Fruit fly (Drosophila melanogaster): Measurements from ENCODE around the gene CG7142.

Gene CG7142

DNA sequence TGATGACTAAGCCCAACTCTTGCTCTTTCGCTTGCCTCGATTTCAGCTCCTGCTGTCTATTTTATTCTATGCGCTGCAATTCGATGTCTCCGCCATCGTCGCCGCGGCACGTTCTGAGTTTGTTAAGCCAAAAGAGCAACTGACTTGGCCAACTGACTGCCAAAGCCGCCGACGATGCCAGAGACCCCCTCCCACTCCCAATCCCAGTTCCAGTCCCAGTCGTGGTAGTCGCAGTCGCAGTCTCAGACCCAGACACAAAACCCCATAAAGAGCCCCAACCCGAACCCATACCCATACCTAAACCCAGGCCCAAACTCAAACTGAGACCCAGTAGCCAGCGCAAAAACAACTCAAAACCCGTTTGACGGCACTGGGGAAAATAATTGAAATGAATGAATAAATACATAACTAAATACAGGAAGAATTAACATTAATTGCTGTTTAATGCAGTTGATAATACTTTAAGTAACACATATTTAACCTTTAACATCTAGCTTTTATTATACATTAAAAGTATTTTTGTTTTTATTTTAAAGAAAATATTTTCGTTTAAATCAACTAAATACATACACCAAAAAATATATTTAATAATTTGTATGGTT, 31.5 kb upstream of the CG7142 start (continued):
- TF ChIP-seq fkh (GFP tag; optimal IDR thresholded peaks at IDR 0.05) (no peak), Sox15 (GFP tag; optimal IDR thresholded peaks at IDR 0.05) (no peak), CG8319 (GFP tag; optimal IDR thresholded peaks at IDR 0.05) (no peak), Smox (GFP tag; optimal IDR thresholded peaks at IDR 0.05) (peak; percentile 8), CG1621 (tag; optimal IDR thresholded peaks at IDR 0.05) (peak; percentile 12), topi (GFP tag; optimal IDR thresholded peaks at IDR 0.05) (no peak), CG10631 (GFP tag; optimal IDR thresholded peaks at IDR 0.05) (peak; percentile 58), Lpt (GFP tag; optimal IDR thresholded peaks at IDR 0.05) (no peak), CG34406 (GFP tag; optimal IDR thresholded peaks at IDR 0.05) (peak; percentile 54), CG10669 (GFP tag; optimal IDR thresholded peaks at IDR 0.05) (no peak), Eip93F (GFP tag; optimal IDR thresholded peaks at IDR 0.05) (no peak), CG6792 (GFP tag; optimal IDR thresholded peaks at IDR 0.05) (peak; percentile 23), svp (GFP tag) (no peak), Sox102F (GFP tag; optimal IDR thresholded peaks at IDR 0.05) (peak; percentile 5), CG11294 (GFP tag; IDR thresholded peaks at IDR 0.05) (no peak), achi (GFP tag; optimal IDR thresholded peaks at IDR 0.05) (no peak), fd59A (GFP tag; optimal IDR thresholded peaks at IDR 0.05) (no peak)

DNA sequence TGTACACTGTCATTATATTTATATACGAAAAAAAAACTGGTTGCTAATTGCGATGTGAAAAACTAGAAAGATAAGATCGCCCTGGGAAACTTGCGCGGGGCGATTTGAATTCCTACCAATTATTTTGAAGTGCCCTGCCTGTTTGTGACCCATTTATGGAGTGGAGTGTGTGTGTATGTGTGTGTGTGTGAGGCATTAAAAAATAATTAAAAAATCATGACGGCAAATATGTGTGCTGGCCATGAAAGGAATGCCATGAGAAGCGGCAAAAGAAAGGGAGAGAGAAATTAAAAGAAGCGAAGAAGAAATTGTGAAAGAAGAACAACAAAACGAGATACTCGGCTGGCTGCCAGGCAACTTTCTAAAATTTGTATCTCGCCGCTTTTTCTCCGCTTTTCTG, 30.6 kb upstream of the CG7142 start:
- TF ChIP-seq CG11902 (GFP tag; optimal IDR thresholded peaks at IDR 0.05) = no peak
- peak; percentile 61 for TF ChIP-seq Eip78C (GFP tag)
- TF ChIP-seq CG4318 (GFP tag; optimal IDR thresholded peaks at IDR 0.05) = no peak
- peak; percentile 14 for TF ChIP-seq CG6854 (GFP tag; optimal IDR thresholded peaks at IDR 0.05)
- no peak for TF ChIP-seq esn (GFP tag; optimal IDR thresholded peaks at IDR 0.05)
- TF ChIP-seq Blimp-1 (GFP tag; optimal IDR thresholded peaks at IDR 0.05) = peak; percentile 40

dm6 chr3R:18302749-18303148, 23.4 kb upstream of the CG7142 start, which contains the start of gene CG7126:
Gene CG7126, minus strand, starts transcription at chr3R:18302849.
- TF ChIP-seq CG6163 (GFP tag; IDR thresholded peaks at IDR 0.05) (no peak), eg (GFP tag; IDR thresholded peaks at IDR 0.05) (no peak), CG34406 (GFP tag; optimal IDR thresholded peaks at IDR 0.05) (no peak), CG3032 (tag; optimal IDR thresholded peaks at IDR 0.05) (no peak), Lpt (GFP tag; optimal IDR thresholded peaks at IDR 0.05) (no peak), CG32006 (GFP tag; optimal IDR thresholded peaks at IDR 0.05) (no peak), lz (GFP tag; optimal IDR thresholded peaks at IDR 0.05) (no peak), dsx (GFP tag; optimal IDR thresholded peaks at IDR 0.05; ENCODE audit: poor library complexity, severe bottlenecking) (no peak), pdm3 (GFP tag; optimal IDR thresholded peaks at IDR 0.05) (no peak), CG8319 (GFP tag; optimal IDR thresholded peaks at IDR 0.05) (no peak), CG9139 (GFP tag; optimal IDR thresholded peaks at IDR 0.05) (no peak)

DNA sequence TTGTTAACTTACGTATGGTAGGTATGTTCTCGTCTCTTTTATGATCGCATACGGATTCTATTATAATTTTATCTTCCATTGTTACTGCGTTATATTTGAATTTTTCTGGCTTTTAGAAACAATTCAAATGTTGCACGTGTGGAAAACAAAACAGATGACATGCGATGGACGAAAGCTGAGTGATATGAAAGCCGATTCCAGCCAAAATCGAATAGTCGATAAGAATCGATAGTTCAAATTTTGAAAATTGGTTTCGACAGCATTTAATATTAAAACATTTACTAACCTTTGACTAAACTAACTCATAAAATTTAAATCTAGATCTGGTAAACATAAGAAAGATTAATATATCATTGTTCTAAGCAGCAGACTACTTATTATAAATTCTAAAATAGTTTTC, 22.2 kb upstream of the CG7142 start, which contains the start of gene Polr1E:
Gene Polr1E, minus strand, starts transcription at position 160 of the 400 bp plus-strand sequence.
- TF ChIP-seq CG8632 (GFP tag; optimal IDR thresholded peaks at IDR 0.05) = no peak
- no peak for TF ChIP-seq achi (GFP tag; optimal IDR thresholded peaks at IDR 0.05)
- no peak for TF ChIP-seq Smox (GFP tag; optimal IDR thresholded peaks at IDR 0.05)
- TF ChIP-seq CG11294 (GFP tag; IDR thresholded peaks at IDR 0.05) = no peak
- no peak for TF ChIP-seq salr (GFP tag; optimal IDR thresholded peaks at IDR 0.05)
- TF ChIP-seq Eip75B (GFP tag; optimal IDR thresholded peaks at IDR 0.05) = no peak
- TF ChIP-seq svp (GFP tag) = no peak
- TF ChIP-seq CG7368 (GFP tag; optimal IDR thresholded peaks at IDR 0.05) = no peak
- TF ChIP-seq CG6276 (GFP tag; optimal IDR thresholded peaks at IDR 0.05) = no peak
- no peak for TF ChIP-seq cyc (GFP tag; optimal IDR thresholded peaks at IDR 0.05)
- no peak for TF ChIP-seq Hr39 (GFP tag; optimal IDR thresholded peaks at IDR 0.05)
- no peak for TF ChIP-seq CG16779 (tag; optimal IDR thresholded peaks at IDR 0.05)
- TF ChIP-seq vri (GFP tag; optimal IDR thresholded peaks at IDR 0.05) = no peak
- TF ChIP-seq CG31627 (GFP tag; optimal IDR thresholded peaks at IDR 0.05) = no peak
- no peak for TF ChIP-seq CG4318 (GFP tag; optimal IDR thresholded peaks at IDR 0.05)
- TF ChIP-seq CG6163 (GFP tag; IDR thresholded peaks at IDR 0.05) = no peak
- TF ChIP-seq CG10631 (GFP tag; optimal IDR thresholded peaks at IDR 0.05) = no peak
